Fruit fly (Drosophila melanogaster) whole organism, embryonic: ENCODE measurements around the gene grnd.

ENCODE experiments used
- CG10209 ChIP-seq: fragments of 200-800 bp; sonication (Bioruptor generic); optimal IDR thresholded peaks from 3 replicates; lab custom pipeline; 2017; ENCODE audit warnings: missing biosample characterization, mild to moderate bottlenecking, missing genetic modification characterization, missing genetic modification reagents
- CG10274 ChIP-seq: fragments of 200-800 bp; sonication (Bioruptor generic); optimal IDR thresholded peaks from 3 replicates; lab custom pipeline; 2017; ENCODE audit warnings: missing biosample characterization, mild to moderate bottlenecking, missing genetic modification characterization
- CG10979 ChIP-seq: fragments of 200-800 bp; sonication (Bioruptor generic); optimal IDR thresholded peaks from 2 replicates; lab custom pipeline; 2018; ENCODE audit warnings: missing biosample characterization, mild to moderate bottlenecking, missing genetic modification characterization, moderate library complexity
- CG11093 ChIP-seq: fragments of 200-800 bp; sonication (Bioruptor generic); IDR thresholded peaks from 3 replicates; pipeline ENCODE4 v1.3.6; 2022; ENCODE audit warnings: missing biosample characterization, missing genetic modification characterization
- CG11247 ChIP-seq: fragments of 200-800 bp; sonication (Bioruptor generic); IDR thresholded peaks from 2 replicates; pipeline ENCODE4 v1.3.6; 2022; ENCODE audit warnings: missing biosample characterization, missing genetic modification characterization
- CG11398 ChIP-seq: fragments of 200-800 bp; sonication (Bioruptor generic); optimal IDR thresholded peaks from 2 replicates; lab custom pipeline; 2016; ENCODE audit warnings: missing biosample characterization, missing genetic modification characterization
- CG11695 ChIP-seq: fragments of 200-800 bp; sonication (Bioruptor generic); IDR thresholded peaks from 3 replicates; pipeline ENCODE4 v1.3.6; 2022; ENCODE audit warnings: missing biosample characterization, missing genetic modification characterization
- CG11723 ChIP-seq: fragments of 200-800 bp; sonication (Bioruptor generic); optimal IDR thresholded peaks from 2 replicates; lab custom pipeline; 2017; ENCODE audit warnings: missing biosample characterization, mild to moderate bottlenecking, missing genetic modification characterization
- CG12236 ChIP-seq: fragments of 200-800 bp; sonication (Bioruptor generic); optimal IDR thresholded peaks from 2 replicates; lab custom pipeline; 2016; ENCODE audit warnings: missing biosample characterization, missing genetic modification characterization
- CG1233 ChIP-seq: fragments of 200-800 bp; sonication (Bioruptor generic); optimal IDR thresholded peaks from 4 replicates; lab custom pipeline; 2018; ENCODE audit warnings: missing biosample characterization, mild to moderate bottlenecking, missing genetic modification characterization
- CG14710 ChIP-seq: fragments of 200-800 bp; sonication (Bioruptor generic); optimal IDR thresholded peaks from 3 replicates; lab custom pipeline; 2019; ENCODE audit warnings: missing biosample characterization, mild to moderate bottlenecking, missing genetic modification characterization, moderate library complexity
- CG15073 ChIP-seq: fragments of 200-800 bp; sonication (Bioruptor generic); optimal IDR thresholded peaks from 2 replicates; lab custom pipeline; 2016; ENCODE audit warnings: missing biosample characterization, missing genetic modification characterization
- CG1529 ChIP-seq: fragments of 200-800 bp; sonication (Bioruptor generic); optimal IDR thresholded peaks from 3 replicates; lab custom pipeline; 2018; ENCODE audit warnings: missing biosample characterization, missing genetic modification characterization
- CG16863 ChIP-seq: fragments of 200-800 bp; sonication (Bioruptor generic); optimal IDR thresholded peaks from 3 replicates; lab custom pipeline; 2016; ENCODE audit warnings: missing biosample characterization, missing genetic modification characterization
- CG17385 ChIP-seq: fragments of 200-800 bp; sonication (Bioruptor generic); optimal IDR thresholded peaks from 3 replicates; lab custom pipeline; 2018; ENCODE audit warnings: missing biosample characterization, mild to moderate bottlenecking, missing genetic modification characterization
- CG18599 ChIP-seq: fragments of 200-800 bp; sonication (Bioruptor generic); optimal IDR thresholded peaks from 3 replicates; lab custom pipeline; 2017; ENCODE audit warnings: missing biosample characterization, missing genetic modification characterization, mild to moderate bottlenecking, moderate library complexity, missing genetic modification reagents
- CG32767 ChIP-seq: fragments of 200-800 bp; sonication (Bioruptor generic); IDR thresholded peaks from 2 replicates; pipeline ENCODE4 v1.3.6; 2022; ENCODE audit warnings: missing biosample characterization, missing genetic modification characterization
- HLH3B ChIP-seq: fragments of 200-800 bp; sonication (Bioruptor generic); IDR thresholded peaks from 2 replicates; pipeline ENCODE4 v1.3.6; 2022; ENCODE audit warnings: missing biosample characterization, missing genetic modification characterization
- Mrtf ChIP-seq: fragments of 200-800 bp; sonication (Bioruptor generic); IDR thresholded peaks from 3 replicates; pipeline ENCODE4 v1.3.6; 2022; ENCODE audit warnings: missing biosample characterization, missing genetic modification characterization
- Sox100B ChIP-seq: fragments of 200-800 bp; sonication (Bioruptor generic); optimal IDR thresholded peaks from 3 replicates; lab custom pipeline; 2018; ENCODE audit warnings: missing biosample characterization, mild to moderate bottlenecking, missing genetic modification characterization
- Sry-β ChIP-seq: fragments of 200-800 bp; sonication (Bioruptor generic); optimal IDR thresholded peaks from 2 replicates; lab custom pipeline; 2018; ENCODE audit warnings: missing biosample characterization, mild to moderate bottlenecking, missing genetic modification characterization, moderate library complexity
- Stat92E ChIP-seq, 3 experiments: fragments of >200 bp in 2 of 3; fragments of 200-800 bp in 1 of 3; sonication (Bioruptor generic) in 1 of 3; optimal IDR thresholded peaks; 2 replicates each; lab custom pipeline; 2017 to 2019; ENCODE audit warnings: missing biosample characterization in 3 of 3, missing genetic modification characterization in 3 of 3, mild to moderate bottlenecking in 1 of 3, moderate library complexity in 1 of 3
- Taf1 ChIP-seq: fragments of 200-800 bp; sonication (Bioruptor generic); IDR thresholded peaks from 2 replicates; pipeline ENCODE4 v1.3.6; 2022; ENCODE audit warnings: missing biosample characterization, missing genetic modification characterization
- Tbp ChIP-seq: fragments of >200 bp; optimal IDR thresholded peaks from 2 replicates; lab custom pipeline; 2018; ENCODE audit warnings: missing biosample characterization, missing genetic modification characterization
- Xrp1 ChIP-seq: fragments of 200-800 bp; sonication (Bioruptor generic); IDR thresholded peaks from 2 replicates; pipeline ENCODE4 v1.3.6; 2022; ENCODE audit warnings: missing biosample characterization, missing genetic modification characterization
- bigmax ChIP-seq: fragments of 200-800 bp; sonication (Bioruptor generic); optimal IDR thresholded peaks from 2 replicates; lab custom pipeline; 2018; ENCODE audit warnings: missing biosample characterization, mild to moderate bottlenecking, missing genetic modification characterization
- crc ChIP-seq: fragments of 200-800 bp; sonication (Bioruptor generic); optimal IDR thresholded peaks from 2 replicates; lab custom pipeline; 2016; ENCODE audit warnings: missing biosample characterization, missing genetic modification characterization
- dpn ChIP-seq, 2 experiments: fragments of 200-800 bp; sonication (Bioruptor generic); optimal IDR thresholded peaks; 3 replicates each; lab custom pipeline; 2016; ENCODE audit warnings: missing biosample characterization in 2 of 2, missing genetic modification characterization in 2 of 2
- dysf ChIP-seq: fragments of 200-800 bp; sonication (Bioruptor generic); IDR thresholded peaks from 3 replicates; pipeline ENCODE4 v1.3.6; 2022; ENCODE audit warnings: missing biosample characterization, missing genetic modification characterization
- esg ChIP-seq: fragments of 200-800 bp; sonication (Bioruptor generic); conservative IDR thresholded peaks from 2 replicates; pipeline ENCODE4 v1.3.6; 2022; ENCODE audit warnings: missing biosample characterization, missing genetic modification characterization
- gfzf ChIP-seq: fragments of 200-800 bp; sonication (Bioruptor generic); optimal IDR thresholded peaks from 2 replicates; lab custom pipeline; 2016; ENCODE audit warnings: missing biosample characterization, mild to moderate bottlenecking, missing genetic modification characterization, moderate library complexity
- gsb ChIP-seq: fragments of 200-800 bp; sonication (Bioruptor generic); IDR thresholded peaks from 2 replicates; pipeline ENCODE4 v1.3.6; 2022; ENCODE audit warnings: missing biosample characterization, missing genetic modification characterization
- ken ChIP-seq: fragments of 200-800 bp; sonication (Bioruptor generic); IDR thresholded peaks from 3 replicates; pipeline ENCODE4 v1.3.6; 2022; ENCODE audit warnings: missing biosample characterization, missing genetic modification characterization
- mirr ChIP-seq: fragments of 200-800 bp; sonication (Bioruptor generic); optimal IDR thresholded peaks from 3 replicates; lab custom pipeline; 2018; ENCODE audit warnings: missing biosample characterization, mild to moderate bottlenecking, missing genetic modification characterization
- mld ChIP-seq: fragments of 200-800 bp; sonication (Bioruptor generic); IDR thresholded peaks from 3 replicates; pipeline ENCODE4 v1.3.6; 2022; ENCODE audit warnings: missing biosample characterization, missing genetic modification characterization; ENCODE audit not compliant: partially characterized antibody
- oc ChIP-seq: fragments of 200-800 bp; sonication (Bioruptor generic); optimal IDR thresholded peaks from 2 replicates; lab custom pipeline; 2018; ENCODE audit warnings: missing biosample characterization, mild to moderate bottlenecking, missing genetic modification characterization, moderate library complexity
- org-1 ChIP-seq: fragments of 200-800 bp; sonication (Bioruptor generic); optimal IDR thresholded peaks from 2 replicates; lab custom pipeline; 2017; ENCODE audit warnings: missing biosample characterization, missing genetic modification characterization
- otp ChIP-seq: fragments of 200-800 bp; sonication (Bioruptor generic); IDR thresholded peaks from 3 replicates; pipeline ENCODE4, ENCODE4 v1.3.6; 2022; ENCODE audit warnings: missing biosample characterization, missing genetic modification characterization
- pita ChIP-seq: fragments of 200-800 bp; sonication (Bioruptor generic); optimal IDR thresholded peaks from 2 replicates; lab custom pipeline; 2017; ENCODE audit warnings: missing biosample characterization, mild to moderate bottlenecking, missing genetic modification characterization
- psq ChIP-seq: fragments of 200-800 bp; sonication (Bioruptor generic); optimal IDR thresholded peaks from 2 replicates; lab custom pipeline; 2017; ENCODE audit warnings: missing biosample characterization, missing genetic modification characterization
- sc ChIP-seq, 3 experiments: fragments of >200 bp in 2 of 3; fragments of 200-800 bp in 1 of 3; sonication (Bioruptor generic) in 1 of 3; optimal IDR thresholded peaks; 2 replicates in 2 of 3; 3 replicates in 1 of 3; lab custom pipeline; 2017; ENCODE audit warnings: mild to moderate bottlenecking in 1 of 3, missing biosample characterization in 1 of 3, missing genetic modification characterization in 1 of 3, missing genetic modification reagents in 1 of 3
- sens ChIP-seq: fragments of 200-800 bp; sonication (Bioruptor generic); peaks from one replicate; lab custom pipeline; 2016; ENCODE audit warnings: missing biosample characterization, missing genetic modification characterization
- sisA ChIP-seq: fragments of 200-800 bp; sonication (Bioruptor generic); IDR thresholded peaks from 2 replicates; pipeline ENCODE4 v1.3.6; 2022; ENCODE audit warnings: missing biosample characterization, missing genetic modification characterization
- stc ChIP-seq: fragments of 200-800 bp; sonication (Bioruptor generic); IDR thresholded peaks from 2 replicates; pipeline ENCODE4 v1.3.6; 2022; ENCODE audit warnings: missing biosample characterization, missing genetic modification characterization
- tgo ChIP-seq: fragments of 200-800 bp; sonication (Bioruptor generic); IDR thresholded peaks from 3 replicates; pipeline ENCODE4 v1.3.6; 2022; ENCODE audit warnings: missing biosample characterization, missing genetic modification characterization
- tin ChIP-seq: fragments of 200-800 bp; sonication (Bioruptor generic); optimal IDR thresholded peaks from 3 replicates; lab custom pipeline; 2016; ENCODE audit warnings: missing biosample characterization, missing genetic modification characterization
- twi ChIP-seq: fragments of 200-800 bp; optimal IDR thresholded peaks from 2 replicates; lab custom pipeline; 2019; ENCODE audit warnings: missing biosample characterization, mild to moderate bottlenecking, missing genetic modification characterization, moderate library complexity
- vvl ChIP-seq: fragments of 200-800 bp; sonication (Bioruptor generic); IDR thresholded peaks from 2 replicates; pipeline ENCODE4 v1.3.6; 2022; ENCODE audit warnings: missing biosample characterization, missing genetic modification characterization
- wor ChIP-seq: fragments of 200-800 bp; sonication (Bioruptor generic); IDR thresholded peaks from 2 replicates; pipeline ENCODE4 v1.3.6; 2022; ENCODE audit warnings: missing biosample characterization, missing genetic modification characterization
- zen ChIP-seq: fragments of 200-800 bp; sonication (Bioruptor generic); optimal IDR thresholded peaks from 3 replicates; lab custom pipeline; 2018; ENCODE audit warnings: missing biosample characterization, mild to moderate bottlenecking, missing genetic modification characterization, moderate library complexity
- zf30C ChIP-seq: fragments of 200-800 bp; sonication (Bioruptor generic); optimal IDR thresholded peaks from 3 replicates; lab custom pipeline; 2018; ENCODE audit warnings: missing biosample characterization, mild to moderate bottlenecking, missing genetic modification characterization
- zfh2 ChIP-seq: fragments of 200-800 bp; sonication (Bioruptor generic); optimal IDR thresholded peaks from 2 replicates; lab custom pipeline; 2016; ENCODE audit warnings: missing biosample characterization, missing genetic modification characterization

Gene grnd

dm6 chr2L:18496834-18497233, 11.6 kb downstream of the grnd start (continued):
- peak; percentile 17 for TF ChIP-seq CG10209 (GFP tag; lab: Kevin White, UChicago)
- TF ChIP-seq CG18599: no peak
- TF ChIP-seq stc (GFP tag; lab: Robert Waterston, UW): 0 out of 2 replicates have a peak, but pooled peaks have one; percentile 36
- no peak for TF ChIP-seq CG11398 (GFP tag; lab: Kevin White, UChicago)
- no peak for TF ChIP-seq pita (GFP tag; lab: Kevin White, UChicago)
- peak; percentile 25; the same call in 1 of the 2 replicates for TF ChIP-seq HLH3B (GFP tag; lab: Robert Waterston, UW)
- peak; percentile 48 for TF ChIP-seq CG1529 (GFP tag; lab: Kevin White, UChicago)
- TF ChIP-seq mirr (GFP tag; lab: Kevin White, UChicago): no peak
- TF ChIP-seq dpn (GFP tag; optimal IDR thresholded peaks at IDR 0.05; lab: Kevin White, UChicago): no peak
- TF ChIP-seq tin (GFP tag; lab: Kevin White, UChicago): no peak
- no peak for TF ChIP-seq gfzf (GFP tag; lab: Kevin White, UChicago)
- peak; percentile 67 for TF ChIP-seq Xrp1 (GFP tag; lab: Robert Waterston, UW)
- no peak for TF ChIP-seq crc (GFP tag; lab: Kevin White, UChicago)
- TF ChIP-seq CG10979 (tag; lab: Kevin White, UChicago): no peak
- TF ChIP-seq wor (GFP tag; lab: Robert Waterston, UW): no peak
- TF ChIP-seq psq (GFP tag; lab: Kevin White, UChicago): no peak
- TF ChIP-seq zfh2 (GFP tag; lab: Kevin White, UChicago): no peak
- peak; percentile 18; the same call in 1 of the 3 replicates for TF ChIP-seq CG11093
- peak; percentile 18 for TF ChIP-seq CG1233
- TF ChIP-seq Sox100B (GFP tag; lab: Kevin White, UChicago): no peak
- no peak for TF ChIP-seq CG16863 (GFP tag; lab: Kevin White, UChicago)
- peak; percentile 17 for TF ChIP-seq CG14710 (tag; lab: Kevin White, UChicago)
- TF ChIP-seq CG11695 (GFP tag; lab: Robert Waterston, UW): no peak
- TF ChIP-seq bigmax (GFP tag; lab: Kevin White, UChicago): no peak
- no peak for TF ChIP-seq Stat92E (GFP tag; optimal IDR thresholded peaks at IDR 0.05; lab: Kevin White, UChicago)
- TF ChIP-seq CG15073: no peak
- no peak for TF ChIP-seq CG10274 (GFP tag; lab: Kevin White, UChicago)
- no peak for TF ChIP-seq CG32767 (GFP tag; lab: Robert Waterston, UW)
- TF ChIP-seq sc (optimal IDR thresholded peaks at IDR 0.05; lab: Kevin White, UChicago): no peak
- TF ChIP-seq sc (GFP tag; optimal IDR thresholded peaks at IDR 0.05; lab: Kevin White, UChicago): peak; percentile 26
- no peak for TF ChIP-seq gsb (GFP tag; lab: Robert Waterston, UW)
- peak; percentile 20 for TF ChIP-seq oc (tag; lab: Kevin White, UChicago)
- no peak for TF ChIP-seq CG11247 (GFP tag; lab: Robert Waterston, UW)
- peak; percentile 17 for TF ChIP-seq sens (GFP tag; lab: Kevin White, UChicago)
- TF ChIP-seq org-1 (GFP tag; lab: Kevin White, UChicago): peak; percentile 23
- TF ChIP-seq zen (tag; lab: Kevin White, UChicago): peak; percentile 38
- TF ChIP-seq dysf: no peak
- no peak for TF ChIP-seq zf30C (GFP tag; lab: Kevin White, UChicago)
- TF ChIP-seq Tbp (GFP tag; lab: Kevin White, UChicago): no peak
- TF ChIP-seq CG11723 (GFP tag; lab: Kevin White, UChicago): no peak
- TF ChIP-seq otp (GFP tag; lab: Robert Waterston, UW): peak; percentile 37; the same call in 1 of the 3 replicates
- TF ChIP-seq vvl (GFP tag; lab: Robert Waterston, UW): no peak
- peak; percentile 19 for TF ChIP-seq Sry-β (GFP tag; lab: Kevin White, UChicago)
- no peak for TF ChIP-seq Taf1
- TF ChIP-seq ken (GFP tag; lab: Robert Waterston, UW): 0 out of 3 replicates have a peak, but pooled peaks have one; percentile 14
- TF ChIP-seq sisA (GFP tag; lab: Robert Waterston, UW): no peak
- no peak for TF ChIP-seq mld (GFP tag; lab: Robert Waterston, UW)
- no peak for TF ChIP-seq Mrtf (GFP tag; lab: Robert Waterston, UW)
- no peak for TF ChIP-seq tgo (GFP tag; lab: Robert Waterston, UW)
- no peak for TF ChIP-seq CG17385 (GFP tag; lab: Kevin White, UChicago)
- no peak for TF ChIP-seq CG12236 (GFP tag; lab: Kevin White, UChicago)
- TF ChIP-seq twi: no peak
- TF ChIP-seq esg: no peak
